Fruit fly (Drosophila melanogaster) whole organism, wandering third instar larva: ENCODE measurements around the gene Sec24CD.

Source experiments
- Abd-B ChIP-seq: fragments of >200 bp; optimal IDR thresholded peaks from 2 replicates; lab custom pipeline; 2017; ENCODE audit warnings: missing biosample characterization, missing genetic modification characterization
- CG32264 ChIP-seq: fragments of 200-800 bp; sonication (Bioruptor generic); optimal IDR thresholded peaks from 2 replicates; lab custom pipeline; 2016; ENCODE audit warnings: missing biosample characterization, missing genetic modification characterization
- CG9705 ChIP-seq: fragments of 200-800 bp; sonication (Bioruptor generic); optimal IDR thresholded peaks from 2 replicates; lab custom pipeline; 2018; ENCODE audit warnings: missing biosample characterization, mild to moderate bottlenecking, missing genetic modification characterization
- CrebA ChIP-seq: fragments of 200-800 bp; sonication (Bioruptor generic); optimal IDR thresholded peaks from 2 replicates; lab custom pipeline; 2016; ENCODE audit warnings: missing biosample characterization, mild to moderate bottlenecking, missing genetic modification characterization, borderline replicate concordance
- Dfd ChIP-seq: fragments of >200 bp; optimal IDR thresholded peaks from 2 replicates; lab custom pipeline; 2017; ENCODE audit warnings: missing biosample characterization, missing genetic modification characterization
- Dif ChIP-seq: fragments of 200-275, 200-300 bp; sonication (Bioruptor generic); optimal IDR thresholded peaks from 2 replicates; lab custom pipeline; 2018; ENCODE audit warnings: missing biosample characterization, missing genetic modification characterization; ENCODE audit not compliant: partially characterized antibody
- GATAd ChIP-seq: sonication (Bioruptor generic); optimal IDR thresholded peaks from 2 replicates; lab custom pipeline; 2016; ENCODE audit warnings: missing biosample characterization, missing genetic modification characterization
- HLH106 ChIP-seq: fragments of 200-800 bp; optimal IDR thresholded peaks from 3 replicates; lab custom pipeline; 2019; ENCODE audit warnings: missing biosample characterization, mild to moderate bottlenecking, missing genetic modification characterization, moderate library complexity
- Hnf4 ChIP-seq: fragments of 200-800 bp; sonication (Bioruptor generic); optimal IDR thresholded peaks from 2 replicates; lab custom pipeline; 2016; ENCODE audit warnings: missing biosample characterization, mild to moderate bottlenecking, missing genetic modification characterization
- Hr78 ChIP-seq: fragments of >200 bp; optimal IDR thresholded peaks from 2 replicates; lab custom pipeline; 2017; ENCODE audit warnings: missing biosample characterization, missing genetic modification characterization
- Hr83 ChIP-seq: fragments of 200-300 bp; sonication (Bioruptor generic); optimal IDR thresholded peaks from 2 replicates; lab custom pipeline; 2016; ENCODE audit warnings: missing biosample characterization, mild to moderate bottlenecking, missing genetic modification characterization, moderate library complexity; ENCODE audit not compliant: poor library complexity, severe bottlenecking
- Jra ChIP-seq: sonication (Bioruptor generic); optimal IDR thresholded peaks from 2 replicates; lab custom pipeline; 2016; ENCODE audit warnings: missing biosample characterization, missing genetic modification characterization
- Mio ChIP-seq: sonication (Bioruptor generic); optimal IDR thresholded peaks from 2 replicates; lab custom pipeline; 2016; ENCODE audit warnings: missing biosample characterization, missing genetic modification characterization
- Myc ChIP-seq: fragments of >200 bp; optimal IDR thresholded peaks from 2 replicates; lab custom pipeline; 2017
- N ChIP-seq: fragments of >200 bp; optimal IDR thresholded peaks from 2 replicates; lab custom pipeline; 2018; ENCODE audit warnings: missing biosample characterization, missing external identifiers, missing genetic modification characterization
- OdsH ChIP-seq: fragments of 200-800 bp; sonication (Bioruptor generic); optimal IDR thresholded peaks from 2 replicates; lab custom pipeline; 2016; ENCODE audit warnings: missing biosample characterization, mild to moderate bottlenecking, missing genetic modification characterization
- Rel ChIP-seq, 2 experiments: fragments of 200-800 bp; sonication (Bioruptor generic) in 1 of 2; optimal IDR thresholded peaks; 2 replicates in 1 of 2; 3 replicates in 1 of 2; lab custom pipeline; 2016 to 2019; ENCODE audit warnings: mild to moderate bottlenecking in 2 of 2, missing biosample characterization in 2 of 2, missing genetic modification characterization in 2 of 2, moderate library complexity in 1 of 2
- Sp1 ChIP-seq: fragments of 200-800 bp; sonication (Bioruptor generic); optimal IDR thresholded peaks from 3 replicates; lab custom pipeline; 2019; ENCODE audit warnings: missing biosample characterization, mild to moderate bottlenecking, missing genetic modification characterization, moderate library complexity
- Vsx2 ChIP-seq: fragments of 200-300, 225-300 bp; sonication (Bioruptor generic); optimal IDR thresholded peaks from 2 replicates; lab custom pipeline; 2018; ENCODE audit warnings: missing biosample characterization, missing genetic modification characterization; ENCODE audit not compliant: partially characterized antibody
- br ChIP-seq: fragments of 200-800 bp; sonication (Bioruptor generic); optimal IDR thresholded peaks from 2 replicates; lab custom pipeline; 2016; ENCODE audit warnings: missing biosample characterization, missing genetic modification characterization
- brk ChIP-seq: fragments of 200-800 bp; sonication (Bioruptor generic); optimal IDR thresholded peaks from 2 replicates; lab custom pipeline; 2016; ENCODE audit warnings: missing biosample characterization, mild to moderate bottlenecking, missing genetic modification characterization
- dl ChIP-seq, 2 experiments: fragments of 175-275, 200-275 bp in 1 of 2; fragments of 200-275 bp in 1 of 2; sonication (Bioruptor generic); optimal IDR thresholded peaks; lab custom pipeline; 2018; ENCODE audit warnings: mild to moderate bottlenecking in 2 of 2, missing biosample characterization in 2 of 2, missing genetic modification characterization in 2 of 2, moderate library complexity in 2 of 2; ENCODE audit not compliant: partially characterized antibody in 2 of 2, insufficient read depth in 1 of 2
- dmrt93B ChIP-seq: fragments of 200-800 bp; sonication (Bioruptor generic); optimal IDR thresholded peaks from 2 replicates; lab custom pipeline; 2018; ENCODE audit warnings: missing biosample characterization, mild to moderate bottlenecking, missing genetic modification characterization
- dsf ChIP-seq: sonication (Bioruptor generic); optimal IDR thresholded peaks from 2 replicates; lab custom pipeline; 2016; ENCODE audit warnings: missing biosample characterization, missing genetic modification characterization, borderline replicate concordance
- ey ChIP-seq: fragments of 200-800 bp; sonication (Bioruptor generic); optimal IDR thresholded peaks from 2 replicates; lab custom pipeline; 2016; ENCODE audit warnings: missing biosample characterization, missing genetic modification characterization
- foxo ChIP-seq, 2 experiments: fragments of 200-800 bp; sonication (Bioruptor generic); optimal IDR thresholded peaks; 2 replicates in 1 of 2; 3 replicates in 1 of 2; lab custom pipeline; 2016 to 2017; ENCODE audit warnings: missing biosample characterization in 2 of 2, missing genetic modification characterization in 2 of 2
- fru ChIP-seq: fragments of 200-800 bp; sonication (Bioruptor generic); optimal IDR thresholded peaks from 3 replicates; lab custom pipeline; 2016; ENCODE audit warnings: missing biosample characterization, mild to moderate bottlenecking, missing genetic modification characterization
- h ChIP-seq: fragments of 200-800 bp; sonication (Bioruptor generic); optimal IDR thresholded peaks from 3 replicates; lab custom pipeline; 2016; ENCODE audit warnings: missing biosample characterization, mild to moderate bottlenecking, missing genetic modification characterization
- jim ChIP-seq: fragments of 175-275, 200-325 bp; sonication (Bioruptor generic); optimal IDR thresholded peaks from 2 replicates; lab custom pipeline; 2016; ENCODE audit warnings: missing biosample characterization, mild to moderate bottlenecking, missing genetic modification characterization
- lola ChIP-seq: fragments of >200 bp; optimal IDR thresholded peaks from 2 replicates; lab custom pipeline; 2017; ENCODE audit warnings: missing biosample characterization, missing genetic modification characterization
- pan ChIP-seq: fragments of >200 bp; optimal IDR thresholded peaks from 2 replicates; lab custom pipeline; 2017
- psq ChIP-seq: fragments of 200-800 bp; sonication (Bioruptor generic); optimal IDR thresholded peaks from 3 replicates; lab custom pipeline; 2017; ENCODE audit warnings: missing biosample characterization, mild to moderate bottlenecking, missing genetic modification characterization, moderate library complexity
- rgr ChIP-seq: fragments of 200-800 bp; sonication (Bioruptor generic); optimal IDR thresholded peaks from 3 replicates; lab custom pipeline; 2016; ENCODE audit warnings: missing biosample characterization, mild to moderate bottlenecking, missing genetic modification characterization
- sage ChIP-seq: fragments of 200-800 bp; sonication (Bioruptor generic); optimal IDR thresholded peaks from 2 replicates; lab custom pipeline; 2016; ENCODE audit warnings: missing biosample characterization, mild to moderate bottlenecking, missing genetic modification characterization
- sv ChIP-seq: fragments of 200-800 bp; sonication (Bioruptor generic); optimal IDR thresholded peaks from 3 replicates; lab custom pipeline; 2016; ENCODE audit warnings: missing biosample characterization, missing genetic modification characterization
- tai ChIP-seq: sonication (Bioruptor generic); optimal IDR thresholded peaks from 2 replicates; lab custom pipeline; 2016; ENCODE audit warnings: missing biosample characterization, missing genetic modification characterization
- usp ChIP-seq: fragments of >200 bp; optimal IDR thresholded peaks from 2 replicates; lab custom pipeline; 2017; ENCODE audit warnings: missing biosample characterization, missing genetic modification characterization
- woc ChIP-seq: sonication (Bioruptor generic); optimal IDR thresholded peaks from 2 replicates; lab custom pipeline; 2016; ENCODE audit warnings: missing biosample characterization, mild to moderate bottlenecking, missing genetic modification characterization

The Sec24CD gene

dm6 chr2L:2226259-2227121 is 10.2 kb downstream of the Sec24CD start, which contains the start of the genes CG15387 and sau:
TSS of gene CG15387 (minus strand) at chr2L:2226294.
TSS of gene sau (plus strand) at chr2L:2226342.
- TF ChIP-seq Abd-B (GFP tag; lab: Kevin White, UChicago) (no peak), dl (GFP tag; optimal IDR thresholded peaks at IDR 0.05; lab: Kevin White, UChicago; ENCODE audit: insufficient read depth in 1 of 2, partially characterized antibody in 2 of 2) (no peak), usp (GFP tag; lab: Kevin White, UChicago) (no peak), ey (GFP tag; lab: Kevin White, UChicago) (peak; percentile 90), OdsH (GFP tag; lab: Kevin White, UChicago) (peak; percentile 89), foxo (GFP tag; optimal IDR thresholded peaks at IDR 0.05; lab: Kevin White, UChicago) (peak; percentile 79 to 93), Rel (GFP tag; optimal IDR thresholded peaks at IDR 0.05; lab: Kevin White, UChicago) (no peak), Rel (tag; optimal IDR thresholded peaks at IDR 0.05; lab: Kevin White, UChicago) (peak; percentile 69), dsf (peak; percentile 91), pan (lab: Kevin White, UChicago) (no peak), GATAd (peak; percentile 91), Hnf4 (GFP tag; lab: Kevin White, UChicago) (peak; percentile 96), sv (peak; percentile 84), brk (GFP tag; lab: Kevin White, UChicago) (peak; percentile 87), lola (GFP tag; lab: Kevin White, UChicago) (no peak), N (no peak), Dfd (GFP tag; lab: Kevin White, UChicago) (no peak), Hr83 (GFP tag; lab: Kevin White, UChicago) (peak; percentile 33), br (GFP tag; lab: Kevin White, UChicago) (peak; percentile 93), psq (GFP tag; lab: Kevin White, UChicago) (peak; percentile 90), Mio (peak; percentile 62), sage (GFP tag; lab: Kevin White, UChicago) (peak; percentile 80), CG9705 (GFP tag; lab: Kevin White, UChicago) (peak; percentile 91), woc (GFP tag; lab: Kevin White, UChicago) (peak; percentile 87), Hr78 (GFP tag; lab: Kevin White, UChicago) (no peak), CG32264 (peak; percentile 86), rgr (GFP tag; lab: Kevin White, UChicago) (peak; percentile 94), h (GFP tag; lab: Kevin White, UChicago) (peak; percentile 95), Sp1 (GFP tag; lab: Kevin White, UChicago) (peak; percentile 89), Dif (GFP tag; lab: Kevin White, UChicago) (no peak), Myc (lab: Kevin White, UChicago) (peak; percentile 23), dmrt93B (peak; percentile 77), fru (peak; percentile 92), jim (GFP tag; lab: Kevin White, UChicago) (no peak), Vsx2 (GFP tag; lab: Kevin White, UChicago) (no peak), Jra (GFP tag; lab: Kevin White, UChicago) (peak; percentile 93), HLH106 (tag; lab: Kevin White, UChicago) (peak; percentile 90), tai (no peak), CrebA (no peak)
- TF ChIP-seq, all 38 proteins: peak for 25

dm6 chr2L:2222377-2222776 is 14.3 kb downstream of the Sec24CD start:
- TF ChIP-seq sage (GFP tag; lab: Kevin White, UChicago) (peak; percentile 9), h (GFP tag; lab: Kevin White, UChicago) (no peak), br (GFP tag; lab: Kevin White, UChicago) (no peak), Dif (GFP tag; lab: Kevin White, UChicago) (peak; percentile 25)
